Worm (Caenorhabditis elegans) whole organism, L3 larva: ENCODE measurements around the gene B0462.5.

Experiments used
- R02D3.7 ChIP-seq: fragments of 150-350 bp; optimal IDR thresholded peaks from 2 replicates; lab custom pipeline; 2014; ENCODE audit warnings: missing biosample characterization, missing genetic modification characterization
- ZK546.5 ChIP-seq: sonication (generic microtip); optimal IDR thresholded peaks from 2 replicates; lab custom pipeline; 2017; ENCODE audit warnings: missing biosample characterization, missing genetic modification characterization
- ceh-28 ChIP-seq: fragments of 150-350 bp; optimal IDR thresholded peaks from 2 replicates; lab custom pipeline; 2014; ENCODE audit warnings: missing biosample characterization, missing genetic modification reagents, missing genetic modification characterization
- ceh-82 ChIP-seq: fragments of 150-350 bp; optimal IDR thresholded peaks from 2 replicates; lab custom pipeline; 2014; ENCODE audit warnings: missing biosample characterization, missing genetic modification characterization
- daf-12 ChIP-seq: fragments of 150-350 bp; optimal IDR thresholded peaks from 2 replicates; lab custom pipeline; 2014; ENCODE audit warnings: missing biosample characterization, missing genetic modification reagents, missing genetic modification characterization
- egl-27 ChIP-seq: sonication (generic microtip); optimal IDR thresholded peaks from 4 replicates; lab custom pipeline; 2017; ENCODE audit warnings: missing biosample characterization, missing genetic modification reagents, missing genetic modification characterization
- elt-2 ChIP-seq: sonication (generic microtip); optimal IDR thresholded peaks from 2 replicates; lab custom pipeline; 2016; ENCODE audit warnings: missing genetic modification reagents, mild to moderate bottlenecking, missing genetic modification characterization, missing compliant biosample characterization
- elt-3 ChIP-seq, 3 experiments: fragments of 150-350 bp in 1 of 3; sonication (generic microtip) in 2 of 3; optimal IDR thresholded peaks; 2 replicates in 2 of 3; 4 replicates in 1 of 3; lab custom pipeline; 2014 to 2017; ENCODE audit warnings: missing biosample characterization in 3 of 3, missing genetic modification characterization in 3 of 3
- fkh-10 ChIP-seq: sonication (generic microtip); optimal IDR thresholded peaks from 2 replicates; lab custom pipeline; 2017; ENCODE audit warnings: missing biosample characterization, missing genetic modification reagents, missing genetic modification characterization
- fkh-2 ChIP-seq: fragments of 150-350 bp; optimal IDR thresholded peaks from 2 replicates; lab custom pipeline; 2014; ENCODE audit warnings: missing biosample characterization, missing genetic modification reagents, missing genetic modification characterization
- fos-1 ChIP-seq: fragments of 150-350 bp; optimal IDR thresholded peaks from 2 replicates; lab custom pipeline; 2014; ENCODE audit warnings: missing biosample characterization, missing genetic modification characterization
- hmg-11 ChIP-seq: sonication (generic microtip); optimal IDR thresholded peaks from 2 replicates; lab custom pipeline; 2016; ENCODE audit warnings: missing genetic modification characterization, missing compliant biosample characterization
- jun-1 ChIP-seq: fragments of 150-350 bp; optimal IDR thresholded peaks from 2 replicates; lab custom pipeline; 2014; ENCODE audit warnings: missing biosample characterization, missing genetic modification reagents, missing genetic modification characterization
- lin-39 ChIP-seq: fragments of 150-350 bp; optimal IDR thresholded peaks from 2 replicates; lab custom pipeline; 2018; ENCODE audit warnings: missing biosample characterization, missing genetic modification reagents, missing genetic modification characterization
- lsy-12 ChIP-seq: sonication (generic microtip); optimal IDR thresholded peaks from 2 replicates; lab custom pipeline; 2016; ENCODE audit warnings: mild to moderate bottlenecking, missing genetic modification characterization, missing compliant biosample characterization
- mdl-1 ChIP-seq: fragments of 150-350 bp; optimal IDR thresholded peaks from 2 replicates; lab custom pipeline; 2014; ENCODE audit warnings: missing biosample characterization, missing genetic modification characterization
- mml-1 ChIP-seq: fragments of 150-350 bp; sonication (generic microtip); optimal IDR thresholded peaks from 3 replicates; lab custom pipeline; 2014; ENCODE audit warnings: missing biosample characterization, missing genetic modification characterization
- nfya-1 ChIP-seq: sonication (generic microtip); optimal IDR thresholded peaks from 2 replicates; lab custom pipeline; 2017; ENCODE audit warnings: missing genetic modification characterization, mild to moderate bottlenecking, missing compliant biosample characterization, antibody characterized with exemption, moderate library complexity; ENCODE audit not compliant: insufficient read depth
- nhr-12 ChIP-seq: fragments of 150-350 bp; optimal IDR thresholded peaks from 2 replicates; lab custom pipeline; 2014; ENCODE audit warnings: missing biosample characterization, missing genetic modification characterization
- nhr-23 ChIP-seq: fragments of 150-350 bp; optimal IDR thresholded peaks from 2 replicates; lab custom pipeline; 2014; ENCODE audit warnings: missing biosample characterization, missing genetic modification reagents, missing genetic modification characterization
- nhr-25 ChIP-seq: sonication (generic microtip); optimal IDR thresholded peaks from 2 replicates; lab custom pipeline; 2017; ENCODE audit warnings: missing biosample characterization, missing genetic modification characterization
- nhr-28 ChIP-seq: fragments of 150-350 bp; optimal IDR thresholded peaks from 2 replicates; lab custom pipeline; 2014; ENCODE audit warnings: missing biosample characterization, missing genetic modification characterization
- nhr-43 ChIP-seq: sonication (generic microtip); optimal IDR thresholded peaks from 2 replicates; lab custom pipeline; 2016; ENCODE audit warnings: mild to moderate bottlenecking, missing genetic modification characterization, missing compliant biosample characterization; ENCODE audit not compliant: poor library complexity, severe bottlenecking
- nhr-67 ChIP-seq: fragments of 150-350 bp; optimal IDR thresholded peaks from 2 replicates; lab custom pipeline; 2014; ENCODE audit warnings: missing biosample characterization, missing genetic modification characterization
- nhr-76 ChIP-seq: fragments of 150-350 bp; sonication (generic microtip); optimal IDR thresholded peaks from 5 replicates; lab custom pipeline; 2014; ENCODE audit warnings: missing biosample characterization, missing genetic modification characterization
- nhr-77 ChIP-seq: fragments of 150-350 bp; optimal IDR thresholded peaks from 2 replicates; lab custom pipeline; 2014; ENCODE audit warnings: missing biosample characterization, missing genetic modification characterization
- pha-4 ChIP-seq: fragments of 150-350 bp; optimal IDR thresholded peaks from 2 replicates; lab custom pipeline; 2014; ENCODE audit warnings: missing biosample characterization, missing genetic modification reagents, missing genetic modification characterization
- pqm-1 ChIP-seq: fragments of 150-350 bp; optimal IDR thresholded peaks from 2 replicates; lab custom pipeline; 2017; ENCODE audit warnings: missing biosample characterization, missing genetic modification characterization, inconsistent platforms
- sea-2 ChIP-seq: fragments of 150-350 bp; sonication (generic microtip); optimal IDR thresholded peaks from 4 replicates; lab custom pipeline; 2014; ENCODE audit warnings: missing biosample characterization, missing genetic modification reagents, missing genetic modification characterization
- skn-1 ChIP-seq: fragments of 150-350 bp; optimal IDR thresholded peaks from 2 replicates; lab custom pipeline; 2014; ENCODE audit warnings: missing biosample characterization, missing genetic modification characterization
- tbx-2 ChIP-seq: sonication (generic microtip); optimal IDR thresholded peaks from 2 replicates; lab custom pipeline; 2016; ENCODE audit warnings: mild to moderate bottlenecking, missing genetic modification characterization, missing compliant biosample characterization
- unc-62 ChIP-seq: fragments of 150-350 bp; sonication (generic microtip); optimal IDR thresholded peaks from 4 replicates; lab custom pipeline; 2014; ENCODE audit warnings: missing biosample characterization, missing genetic modification reagents, missing genetic modification characterization
- zag-1 ChIP-seq: fragments of 150-350 bp; optimal IDR thresholded peaks from 2 replicates; lab custom pipeline; 2014; ENCODE audit warnings: missing biosample characterization, missing genetic modification characterization
- ztf-11 ChIP-seq: fragments of 150-350 bp; optimal IDR thresholded peaks from 2 replicates; lab custom pipeline; 2014; ENCODE audit warnings: missing biosample characterization, missing genetic modification characterization

B0462.5 gene

DNA sequence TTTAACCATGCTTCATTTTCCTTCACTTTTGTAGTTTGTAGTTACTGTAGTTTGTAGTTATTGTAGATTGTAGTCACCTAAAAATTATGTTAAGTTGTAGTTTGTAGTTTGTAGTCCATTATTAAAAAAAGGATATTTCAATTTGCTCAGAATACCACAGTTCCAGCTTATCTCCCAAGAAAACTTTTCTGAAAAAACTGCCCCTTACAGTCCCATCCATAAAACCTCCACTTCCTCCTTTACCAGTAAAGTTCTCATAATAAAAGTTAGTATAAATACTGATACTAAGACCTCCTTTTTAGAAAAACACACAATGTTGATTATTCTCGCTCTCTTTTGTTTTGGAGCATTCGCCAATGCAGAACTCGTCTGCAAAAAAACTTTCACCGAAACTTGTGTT lies 27.6 kb upstream of the B0462.5 start, which contains the start of gene C08E8.11:
TSS of gene C08E8.11 (plus strand) at position 301 of the 400 bp plus-strand sequence.
- TF ChIP-seq sea-2 (no peak), fkh-2 (no peak), mdl-1 (tag; lab: Kevin White, UChicago) (no peak), mml-1 (tag; lab: Kevin White, UChicago) (no peak), hmg-11 (tag; lab: Kevin White, UChicago) (no peak), nfya-1 (tag; lab: Kevin White, UChicago) (no peak), ztf-11 (tag; lab: Kevin White, UChicago) (no peak), nhr-76 (tag; lab: Kevin White, UChicago) (no peak), nhr-28 (tag; lab: Kevin White, UChicago) (no peak), fos-1 (tag; lab: Kevin White, UChicago) (no peak), pha-4 (tag; lab: Kevin White, UChicago) (no peak), nhr-43 (tag; lab: Kevin White, UChicago) (no peak)

DNA sequence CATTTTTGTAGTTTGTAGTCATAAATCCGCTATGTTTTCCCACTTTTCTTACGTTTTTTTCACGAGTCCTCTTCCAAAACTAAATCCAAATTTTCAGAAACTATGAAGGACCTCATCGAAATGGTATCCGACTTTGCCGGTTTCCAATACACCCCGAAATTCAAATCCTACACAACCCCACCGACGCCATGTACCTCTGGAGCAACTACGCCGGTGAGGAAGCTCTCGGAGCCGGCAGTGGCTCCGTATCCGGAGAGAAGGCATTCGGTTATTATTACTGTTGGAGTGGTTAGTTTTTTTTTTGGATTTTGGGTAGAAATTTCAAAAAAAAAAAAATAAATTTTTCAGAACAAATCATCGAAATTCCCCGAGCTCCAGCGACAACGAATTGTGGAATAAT lies 26.9 kb upstream of the B0462.5 start, which contains the start of gene C08E8.3:
TSS of gene C08E8.3 (plus strand) at position 84 of the 400 bp plus-strand sequence.
- no peak for TF ChIP-seq nhr-67

DNA sequence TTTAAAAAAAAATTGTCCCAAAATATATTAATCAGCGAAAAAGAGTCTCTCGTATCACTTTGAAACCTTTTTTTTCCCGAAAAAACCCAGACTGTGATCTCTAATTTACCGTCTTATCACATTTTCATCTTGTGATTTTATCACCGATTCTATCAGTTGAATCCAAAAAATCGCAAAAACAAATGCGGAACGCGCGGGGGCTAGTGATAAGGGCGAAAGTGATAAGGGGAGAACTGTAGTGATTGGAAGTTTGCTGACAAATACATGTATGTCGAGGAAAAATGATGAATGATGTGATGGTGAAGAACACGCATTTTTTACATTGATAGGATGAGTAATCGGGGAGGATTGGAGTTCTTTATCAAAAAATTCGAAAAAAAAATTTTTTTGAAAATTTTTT lies 22.9 kb upstream of the B0462.5 start:
- peak; percentile 57 for TF ChIP-seq nhr-23 (tag; lab: Kevin White, UChicago)
- TF ChIP-seq elt-3 (tag; optimal IDR thresholded peaks at IDR 0.05; lab: Kevin White, UChicago) = peak; percentile 68 to 96 (median 94)
- TF ChIP-seq jun-1 (tag; lab: Kevin White, UChicago) = peak; percentile 98
- peak; percentile 44 for TF ChIP-seq ceh-28 (tag; lab: Kevin White, UChicago)
- TF ChIP-seq lsy-12 (tag; lab: Kevin White, UChicago) = no peak
- TF ChIP-seq elt-2 (tag; lab: Kevin White, UChicago) = peak; percentile 100
- TF ChIP-seq pqm-1 (tag; lab: Kevin White, UChicago) = peak; percentile 100
- TF ChIP-seq nhr-25 (tag; lab: Kevin White, UChicago) = no peak
- no peak for TF ChIP-seq nhr-77 (tag; lab: Kevin White, UChicago)
- peak; percentile 81 for TF ChIP-seq fos-1 (tag; lab: Kevin White, UChicago)
- TF ChIP-seq egl-27 (tag; lab: Kevin White, UChicago) = peak; percentile 88
- TF ChIP-seq nhr-43 (tag; lab: Kevin White, UChicago) = peak; percentile 75
- peak; percentile 55 for TF ChIP-seq pha-4 (tag; lab: Kevin White, UChicago)
- no peak for TF ChIP-seq unc-62 (GFP tag; lab: Kevin White, UChicago)
- no peak for TF ChIP-seq nhr-12
- TF ChIP-seq skn-1 (tag; lab: Kevin White, UChicago) = peak; percentile 34
- no peak for TF ChIP-seq fkh-2

DNA sequence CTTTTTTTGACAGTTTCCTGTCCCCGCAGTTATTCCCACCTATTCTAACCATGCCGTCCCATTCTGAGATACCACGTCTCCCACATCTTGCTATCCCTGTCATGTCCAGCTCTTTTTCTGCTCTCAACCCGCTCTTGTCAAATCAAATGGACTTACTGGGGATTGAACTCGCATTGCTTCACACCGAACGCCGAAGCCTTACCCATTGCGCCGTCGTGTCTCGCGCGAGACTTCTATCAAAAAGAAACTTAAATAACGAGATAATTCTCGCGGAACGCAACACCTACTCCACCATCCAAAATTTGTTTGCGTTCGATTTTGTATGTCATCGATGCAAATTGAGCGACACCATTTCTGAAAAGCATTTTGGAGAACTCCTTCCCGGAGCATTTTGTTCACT lies 21.1 kb upstream of the B0462.5 start:
- TF ChIP-seq fkh-10 (no peak), ztf-11 (tag; lab: Kevin White, UChicago) (no peak), ZK546.5 (tag; lab: Kevin White, UChicago) (no peak), lin-39 (tag; lab: Kevin White, UChicago) (no peak)

DNA sequence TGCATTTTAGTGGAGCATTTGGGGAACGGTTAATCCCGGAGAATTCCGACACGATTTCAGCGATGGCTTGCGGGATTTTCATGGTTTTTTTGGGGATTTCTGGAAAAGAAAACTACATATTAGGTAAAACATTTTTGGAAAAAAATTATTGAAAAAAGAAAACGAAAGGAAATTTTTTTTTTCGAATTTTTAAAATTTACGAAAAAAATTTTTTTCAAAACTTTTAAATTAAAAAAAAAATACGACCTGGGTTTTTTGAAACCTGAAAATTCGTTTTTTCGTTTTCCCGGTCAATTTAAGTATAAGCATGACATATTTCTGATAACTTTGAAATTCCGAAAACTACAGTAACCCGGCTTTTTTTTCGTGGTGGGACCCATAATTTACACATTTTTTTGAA lies 16.7 kb upstream of the B0462.5 start, which contains the start of gene C08E8.10:
TSS of gene C08E8.10 (minus strand) at position 101 of the 400 bp plus-strand sequence.
- no peak for TF ChIP-seq nhr-76 (tag; lab: Kevin White, UChicago)
- no peak for TF ChIP-seq nhr-12
- TF ChIP-seq nhr-43 (tag; lab: Kevin White, UChicago) = no peak
- TF ChIP-seq nhr-23 (tag; lab: Kevin White, UChicago) = no peak
- TF ChIP-seq nhr-28 (tag; lab: Kevin White, UChicago) = no peak
- no peak for TF ChIP-seq fos-1 (tag; lab: Kevin White, UChicago)
- TF ChIP-seq mdl-1 (tag; lab: Kevin White, UChicago) = no peak
- TF ChIP-seq elt-2 (tag; lab: Kevin White, UChicago) = no peak
- TF ChIP-seq R02D3.7 = no peak
- no peak for TF ChIP-seq ceh-82
- TF ChIP-seq skn-1 (tag; lab: Kevin White, UChicago) = no peak
- TF ChIP-seq zag-1 (tag; lab: Kevin White, UChicago) = no peak
- no peak for TF ChIP-seq lin-39 (tag; lab: Kevin White, UChicago)
- no peak for TF ChIP-seq daf-12 (tag; lab: Kevin White, UChicago)
- TF ChIP-seq tbx-2 (tag; lab: Kevin White, UChicago) = no peak
- no peak for TF ChIP-seq ztf-11 (tag; lab: Kevin White, UChicago)
- TF ChIP-seq pqm-1 (tag; lab: Kevin White, UChicago) = no peak
